Fruit fly (Drosophila melanogaster) whole organism, embryonic: ENCODE data around the gene Pisd.

Experiments used
- BtbVII ChIP-seq: fragments of 200-800 bp; sonication (Bioruptor generic); optimal IDR thresholded peaks from 3 replicates; lab custom pipeline; 2017; ENCODE audit warnings: missing biosample characterization, mild to moderate bottlenecking, missing genetic modification characterization
- CG10543 ChIP-seq: fragments of 200-800 bp; sonication (Bioruptor generic); optimal IDR thresholded peaks from 3 replicates; lab custom pipeline; 2017; ENCODE audit warnings: missing biosample characterization, mild to moderate bottlenecking, missing genetic modification characterization, moderate library complexity
- CG10654 ChIP-seq: fragments of 200-800 bp; sonication (Bioruptor generic); optimal IDR thresholded peaks from 2 replicates; lab custom pipeline; 2016; ENCODE audit warnings: missing biosample characterization, missing genetic modification characterization
- CG12071 ChIP-seq: fragments of 200-800 bp; sonication (Bioruptor generic); optimal IDR thresholded peaks from 3 replicates; lab custom pipeline; 2018; ENCODE audit warnings: missing biosample characterization, mild to moderate bottlenecking, missing genetic modification characterization
- CG12659 ChIP-seq: fragments of 200-800 bp; sonication (Bioruptor generic); optimal IDR thresholded peaks from 3 replicates; lab custom pipeline; 2017; ENCODE audit warnings: mild to moderate bottlenecking, missing biosample characterization, missing genetic modification reagents, missing genetic modification characterization
- CG12744 ChIP-seq: fragments of 200-800 bp; sonication (Bioruptor generic); optimal IDR thresholded peaks from 2 replicates; lab custom pipeline; 2016; ENCODE audit warnings: missing biosample characterization, missing genetic modification characterization
- CG13296 ChIP-seq: fragments of 200-800 bp; sonication (Bioruptor generic); optimal IDR thresholded peaks from 3 replicates; lab custom pipeline; 2018; ENCODE audit warnings: missing biosample characterization, mild to moderate bottlenecking, missing genetic modification characterization
- CG14441 ChIP-seq: fragments of 200-800 bp; sonication (Bioruptor generic); IDR thresholded peaks from 2 replicates; pipeline ENCODE4 v1.3.6; 2022; ENCODE audit warnings: missing biosample characterization, missing genetic modification characterization
- CG14667 ChIP-seq: fragments of 200-800 bp; sonication (Bioruptor generic); IDR thresholded peaks from 2 replicates; pipeline ENCODE4 v1.3.6; 2022; ENCODE audit warnings: missing biosample characterization, missing genetic modification characterization
- CG14710 ChIP-seq: fragments of 200-800 bp; sonication (Bioruptor generic); optimal IDR thresholded peaks from 3 replicates; lab custom pipeline; 2019; ENCODE audit warnings: missing biosample characterization, mild to moderate bottlenecking, missing genetic modification characterization, moderate library complexity
- CG14860 ChIP-seq: fragments of 200-800 bp; sonication (Bioruptor generic); IDR thresholded peaks from 3 replicates; pipeline ENCODE4 v1.3.6; 2022; ENCODE audit warnings: missing biosample characterization, missing genetic modification characterization; ENCODE audit not compliant: partially characterized antibody
- CG14965 ChIP-seq: fragments of 200-800 bp; sonication (Bioruptor generic); optimal IDR thresholded peaks from 2 replicates; lab custom pipeline; 2016; ENCODE audit warnings: missing biosample characterization, missing genetic modification characterization, borderline replicate concordance
- CG15011 ChIP-seq: fragments of 200-800 bp; sonication (Bioruptor generic); optimal IDR thresholded peaks from 3 replicates; lab custom pipeline; 2018; ENCODE audit warnings: missing biosample characterization, mild to moderate bottlenecking, missing genetic modification characterization
- CG15073 ChIP-seq: fragments of 200-800 bp; sonication (Bioruptor generic); optimal IDR thresholded peaks from 2 replicates; lab custom pipeline; 2016; ENCODE audit warnings: missing biosample characterization, missing genetic modification characterization
- CG16779 ChIP-seq: fragments of 200-800 bp; sonication (Bioruptor generic); IDR thresholded peaks from 2 replicates; pipeline ENCODE4 v1.3.6; 2022; ENCODE audit warnings: missing biosample characterization, missing genetic modification characterization
- CG16813 ChIP-seq: fragments of 200-800 bp; sonication (Bioruptor generic); IDR thresholded peaks from 3 replicates; pipeline ENCODE4 v1.3.6; 2022; ENCODE audit warnings: missing biosample characterization, missing genetic modification characterization; ENCODE audit not compliant: partially characterized antibody
- CG17186 ChIP-seq: fragments of 200-800 bp; sonication (Bioruptor generic); optimal IDR thresholded peaks from 3 replicates; lab custom pipeline; 2017; ENCODE audit warnings: missing biosample characterization, missing genetic modification reagents, missing genetic modification characterization
- CG17359 ChIP-seq: fragments of 200-800 bp; sonication (Bioruptor generic); optimal IDR thresholded peaks from 3 replicates; lab custom pipeline; 2018; ENCODE audit warnings: missing biosample characterization, mild to moderate bottlenecking, missing genetic modification characterization, moderate library complexity
- CG18764 ChIP-seq: fragments of 200-800 bp; sonication (Bioruptor generic); optimal IDR thresholded peaks from 3 replicates; lab custom pipeline; 2016; ENCODE audit warnings: missing biosample characterization, missing genetic modification characterization
- CG2199 ChIP-seq: fragments of 200-800 bp; sonication (Bioruptor generic); IDR thresholded peaks from 3 replicates; pipeline ENCODE4 v1.3.6; 2022; ENCODE audit warnings: missing biosample characterization, missing genetic modification characterization
- CG34422 ChIP-seq: fragments of 200-800 bp; sonication (Bioruptor generic); IDR thresholded peaks from 3 replicates; pipeline ENCODE4 v1.3.6; 2022; ENCODE audit warnings: missing biosample characterization, missing genetic modification characterization
- CG4282 ChIP-seq: fragments of 200-800 bp; sonication (Bioruptor generic); optimal IDR thresholded peaks from 2 replicates; lab custom pipeline; 2016; ENCODE audit warnings: missing biosample characterization, missing genetic modification characterization
- CG43689 ChIP-seq: fragments of 200-800 bp; sonication (Bioruptor generic); IDR thresholded peaks from 2 replicates; pipeline ENCODE4 v1.3.6; 2022; ENCODE audit warnings: missing biosample characterization, missing genetic modification characterization
- CG4854 ChIP-seq: fragments of 200-800 bp; sonication (Bioruptor generic); optimal IDR thresholded peaks from 2 replicates; lab custom pipeline; 2016; ENCODE audit warnings: missing biosample characterization, missing genetic modification characterization, inconsistent platforms
- CG7271 ChIP-seq: fragments of 200-800 bp; sonication (Bioruptor generic); optimal IDR thresholded peaks from 2 replicates; lab custom pipeline; 2018; ENCODE audit warnings: missing biosample characterization, mild to moderate bottlenecking, missing genetic modification characterization, moderate library complexity
- CG9797 ChIP-seq: fragments of 200-800 bp; sonication (Bioruptor generic); optimal IDR thresholded peaks from 3 replicates; lab custom pipeline; 2018; ENCODE audit warnings: missing biosample characterization, mild to moderate bottlenecking, missing genetic modification characterization
- Dbx ChIP-seq: fragments of 200-800 bp; sonication (Bioruptor generic); IDR thresholded peaks from 3 replicates; pipeline ENCODE4 v1.3.6; 2022; ENCODE audit warnings: missing biosample characterization, missing genetic modification characterization
- Dek ChIP-seq: fragments of 200-800 bp; sonication (Bioruptor generic); optimal IDR thresholded peaks from 3 replicates; lab custom pipeline; 2019; ENCODE audit warnings: missing biosample characterization, mild to moderate bottlenecking, missing genetic modification characterization, moderate library complexity
- E2f1 ChIP-seq: fragments of 200-800 bp; sonication (Bioruptor generic); IDR thresholded peaks from 2 replicates; pipeline ENCODE4 v1.3.6; 2022; ENCODE audit warnings: missing biosample characterization, missing genetic modification characterization
- ERR ChIP-seq: fragments of 200-800 bp; sonication (Bioruptor generic); optimal IDR thresholded peaks from 2 replicates; lab custom pipeline; 2016; ENCODE audit warnings: missing biosample characterization, missing genetic modification characterization
- Ets65A ChIP-seq: fragments of 200-800 bp; sonication (Bioruptor generic); peaks from one replicate; lab custom pipeline; 2016; ENCODE audit warnings: missing biosample characterization, missing genetic modification characterization
- Hmr ChIP-seq: fragments of 200-800 bp; sonication (Bioruptor generic); optimal IDR thresholded peaks from 3 replicates; lab custom pipeline; 2017; ENCODE audit warnings: mild to moderate bottlenecking, missing biosample characterization, missing genetic modification reagents, missing genetic modification characterization
- Oaz ChIP-seq: fragments of 200-800 bp; sonication (Bioruptor generic); IDR thresholded peaks from 2 replicates; pipeline ENCODE4 v1.3.6; 2022; ENCODE audit warnings: missing biosample characterization, missing genetic modification characterization
- Rfx ChIP-seq: fragments of 200-800 bp; sonication (Bioruptor generic); IDR thresholded peaks from 2 replicates; pipeline ENCODE4 v1.3.6; 2022; ENCODE audit warnings: missing biosample characterization, missing genetic modification characterization
- Spps ChIP-seq: fragments of 200-800 bp; sonication (Bioruptor generic); optimal IDR thresholded peaks from 2 replicates; lab custom pipeline; 2018; ENCODE audit warnings: missing biosample characterization, mild to moderate bottlenecking, missing genetic modification characterization
- Ssrp ChIP-seq: fragments of 200-800 bp; sonication (Bioruptor generic); optimal IDR thresholded peaks from 2 replicates; lab custom pipeline; 2018; ENCODE audit warnings: missing biosample characterization, mild to moderate bottlenecking, missing genetic modification characterization, moderate library complexity
- ab ChIP-seq: fragments of 200-800 bp; sonication (Bioruptor generic); optimal IDR thresholded peaks from 2 replicates; lab custom pipeline; 2016; ENCODE audit warnings: missing biosample characterization, missing genetic modification characterization
- bowl ChIP-seq: fragments of 200-800 bp; sonication (Bioruptor generic); IDR thresholded peaks from 2 replicates; pipeline ENCODE4 v1.3.6; 2022; ENCODE audit warnings: missing biosample characterization, missing genetic modification characterization
- inv ChIP-seq: fragments of 200-800 bp; sonication (Bioruptor generic); IDR thresholded peaks from 2 replicates; pipeline ENCODE4 v1.3.6; 2022; ENCODE audit warnings: missing biosample characterization, missing genetic modification characterization; ENCODE audit not compliant: partially characterized antibody
- pros ChIP-seq: fragments of 200-800 bp; sonication (Bioruptor generic); optimal IDR thresholded peaks from 3 replicates; lab custom pipeline; 2019; ENCODE audit warnings: missing biosample characterization, mild to moderate bottlenecking, missing genetic modification characterization, moderate library complexity
- pzg ChIP-seq: fragments of 200-800 bp; sonication (Bioruptor generic); optimal IDR thresholded peaks from 3 replicates; lab custom pipeline; 2018; ENCODE audit warnings: missing biosample characterization, mild to moderate bottlenecking, missing genetic modification characterization, moderate library complexity
- ranshi ChIP-seq: fragments of 200-800 bp; sonication (Bioruptor generic); IDR thresholded peaks from 2 replicates; pipeline ENCODE4 v1.3.6; 2022; ENCODE audit warnings: missing biosample characterization, missing genetic modification characterization
- sens-2 ChIP-seq: fragments of 200-800 bp; sonication (Bioruptor generic); IDR thresholded peaks from 2 replicates; pipeline ENCODE4 v1.3.6; 2022; ENCODE audit warnings: missing biosample characterization, missing genetic modification characterization
- slbo ChIP-seq: fragments of 200-800 bp; sonication (Bioruptor generic); IDR thresholded peaks from 2 replicates; pipeline ENCODE4 v1.3.6; 2022; ENCODE audit warnings: missing biosample characterization, missing genetic modification characterization
- so ChIP-seq: fragments of 200-800 bp; sonication (Bioruptor generic); IDR thresholded peaks from 3 replicates; pipeline ENCODE4 v1.3.6; 2022; ENCODE audit warnings: missing biosample characterization, missing genetic modification characterization
- sqz ChIP-seq: fragments of 200-800 bp; sonication (Bioruptor generic); optimal IDR thresholded peaks from 3 replicates; lab custom pipeline; 2018; ENCODE audit warnings: missing biosample characterization, mild to moderate bottlenecking, missing genetic modification characterization
- tll ChIP-seq, 2 experiments: fragments of 200-800 bp in 1 of 2; fragments of >200 bp in 1 of 2; sonication (Bioruptor generic) in 1 of 2; optimal IDR thresholded peaks; 2 replicates each; lab custom pipeline; 2017 to 2019; ENCODE audit warnings: missing biosample characterization in 2 of 2, missing genetic modification characterization in 2 of 2, mild to moderate bottlenecking in 1 of 2, moderate library complexity in 1 of 2
- yki ChIP-seq: fragments of >200 bp; optimal IDR thresholded peaks from 3 replicates; lab custom pipeline; 2018
- z ChIP-seq: fragments of 200-800 bp; sonication (Bioruptor generic); IDR thresholded peaks from 3 replicates; pipeline ENCODE4 v1.3.6; 2022; ENCODE audit warnings: missing biosample characterization, missing genetic modification characterization

The Pisd gene

DNA sequence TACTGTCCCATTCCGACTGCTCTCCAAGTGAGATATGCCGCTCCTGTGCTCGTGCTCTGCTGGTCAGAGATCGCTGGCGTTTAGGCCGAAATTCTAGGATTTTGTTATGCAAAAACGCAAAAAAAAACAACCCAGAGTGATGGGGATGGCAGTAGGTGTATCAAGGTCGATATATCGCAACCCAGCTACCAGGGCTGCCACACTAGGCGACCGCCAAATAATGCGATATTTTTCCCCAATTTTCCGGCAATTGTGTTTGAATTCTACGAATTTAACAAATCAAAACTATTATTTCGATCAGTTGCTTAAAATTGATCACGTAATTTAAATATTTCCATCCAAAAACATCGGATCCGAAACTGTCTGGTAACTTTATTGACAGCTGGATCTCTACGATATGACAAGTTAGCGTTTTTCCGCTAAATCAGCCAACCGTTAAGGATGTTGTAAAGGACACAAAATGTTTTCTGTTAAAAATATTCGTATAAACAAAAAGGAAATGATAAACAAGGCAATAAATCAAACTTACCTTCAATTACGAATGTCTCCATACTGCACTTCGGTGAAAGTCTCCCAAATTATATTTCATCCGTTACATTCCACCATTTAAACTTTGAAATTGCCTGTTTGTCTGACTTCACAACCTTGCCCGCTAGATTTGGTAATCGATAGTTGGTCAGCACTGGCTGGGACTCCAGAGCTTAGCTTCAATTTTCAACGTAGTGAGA lies 12.9 kb upstream of the Pisd start, which contains the start of gene spas (continued):
- TF ChIP-seq CG13296 (peak; percentile 37), BtbVII (no peak), CG12071 (no peak), yki (no peak), Hmr (peak; percentile 71), CG4282 (GFP tag; lab: Kevin White, UChicago) (no peak), CG12659 (peak; percentile 62), so (GFP tag; lab: Robert Waterston, UW) (no peak), CG10654 (GFP tag; lab: Kevin White, UChicago) (peak; percentile 62), sens-2 (GFP tag; lab: Robert Waterston, UW) (peak; percentile 53; the same call in 1 of the 2 replicates), CG10543 (GFP tag; lab: Kevin White, UChicago) (peak; percentile 36), CG17186 (peak; percentile 59), CG2199 (GFP tag; lab: Robert Waterston, UW) (0 out of 3 replicates have a peak, but pooled peaks have one; percentile 26), z (GFP tag; lab: Robert Waterston, UW) (no peak), ab (GFP tag; lab: Kevin White, UChicago) (no peak), Ssrp (tag; lab: Kevin White, UChicago) (peak; percentile 57), Oaz (GFP tag; lab: Robert Waterston, UW) (peak; percentile 37), Dek (peak; percentile 40), CG12744 (GFP tag; lab: Kevin White, UChicago) (peak; percentile 34), CG14667 (GFP tag; lab: Robert Waterston, UW) (peak; percentile 70), CG14965 (GFP tag; lab: Kevin White, UChicago) (no peak), CG7271 (peak; percentile 21), CG34422 (GFP tag; lab: Robert Waterston, UW) (peak; percentile 82), CG14441 (GFP tag; lab: Robert Waterston, UW) (peak; percentile 74), CG4854 (peak; percentile 45), CG43689 (no peak), tll (GFP tag; optimal IDR thresholded peaks at IDR 0.05; lab: Kevin White, UChicago) (peak; percentile 40 to 92), CG15011 (GFP tag; lab: Kevin White, UChicago) (no peak), CG14860 (GFP tag; lab: Robert Waterston, UW) (peak; percentile 92), sqz (no peak), pros (GFP tag; lab: Kevin White, UChicago) (no peak), CG17359 (tag; lab: Kevin White, UChicago) (peak; percentile 49), CG18764 (GFP tag; lab: Kevin White, UChicago) (peak; percentile 64), CG14710 (tag; lab: Kevin White, UChicago) (peak; percentile 84), pzg (GFP tag; lab: Kevin White, UChicago) (peak; percentile 68), inv (GFP tag; lab: Robert Waterston, UW) (peak; percentile 95), CG9797 (GFP tag; lab: Kevin White, UChicago) (peak; percentile 40), CG16813 (GFP tag; lab: Robert Waterston, UW) (peak; percentile 98), ranshi (GFP tag; lab: Robert Waterston, UW) (peak; percentile 62; the same call in 1 of the 2 replicates), Ets65A (GFP tag; lab: Kevin White, UChicago) (peak; percentile 96), Dbx (GFP tag; lab: Robert Waterston, UW) (peak; percentile 72; the same call in 2 of the 3 replicates), CG15073 (GFP tag; lab: Kevin White, UChicago) (peak; percentile 26), Spps (peak; percentile 7), Rfx (GFP tag; lab: Robert Waterston, UW) (peak; percentile 83), E2f1 (GFP tag; lab: Robert Waterston, UW) (peak; percentile 56), ERR (GFP tag; lab: Kevin White, UChicago) (peak; percentile 13), bowl (no peak), CG16779 (GFP tag; lab: Robert Waterston, UW) (no peak), slbo (GFP tag; lab: Robert Waterston, UW) (peak; percentile 89)
